Worm (Caenorhabditis elegans) whole organism, L4/young adult: ENCODE data around the gene glt-1.

Experiments used
- W03F9.2 ChIP-seq: fragments of 150-350 bp; optimal IDR thresholded peaks from 2 replicates; lab custom pipeline; 2014; ENCODE audit warnings: missing biosample characterization, missing genetic modification characterization
- dao-5 ChIP-seq: sonication (generic microtip); optimal IDR thresholded peaks from 2 replicates; lab custom pipeline; 2016; ENCODE audit warnings: missing genotype, missing genetic modification characterization, moderate library complexity, missing compliant biosample characterization
- him-1 ChIP-seq: sonication (generic microtip); optimal IDR thresholded peaks from 2 replicates; lab custom pipeline; 2016; ENCODE audit warnings: missing genotype, missing genetic modification reagents, missing genetic modification characterization, missing compliant biosample characterization

The glt-1 gene

DNA sequence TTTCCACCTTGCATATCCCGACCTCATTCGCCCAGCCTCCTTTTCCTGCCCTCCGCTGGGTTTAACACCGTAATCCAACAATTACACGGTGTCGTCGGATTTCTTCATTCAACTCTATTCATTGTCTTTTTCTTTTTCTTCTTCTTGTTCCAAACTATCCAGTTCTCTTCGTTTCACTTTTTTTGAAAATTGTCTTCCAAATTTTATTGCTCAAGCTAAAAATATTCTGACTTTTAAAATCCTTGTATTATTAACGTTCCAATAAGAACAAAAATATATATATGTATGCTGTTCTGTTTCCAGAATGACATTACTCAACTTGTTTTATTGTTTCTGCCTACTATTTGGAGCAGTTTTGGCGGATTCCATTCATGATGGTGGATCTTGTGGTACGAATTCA is 15.9 kb upstream of the glt-1 start, which contains the start of gene wrt-6:
Gene wrt-6, plus strand, starts transcription at position 301 of the 400 bp plus-strand sequence.
- TF ChIP-seq him-1 (tag; lab: Kevin White, UChicago) (no peak), dao-5 (tag; lab: Kevin White, UChicago) (no peak), W03F9.2 (tag; lab: Kevin White, UChicago) (no peak)

DNA sequence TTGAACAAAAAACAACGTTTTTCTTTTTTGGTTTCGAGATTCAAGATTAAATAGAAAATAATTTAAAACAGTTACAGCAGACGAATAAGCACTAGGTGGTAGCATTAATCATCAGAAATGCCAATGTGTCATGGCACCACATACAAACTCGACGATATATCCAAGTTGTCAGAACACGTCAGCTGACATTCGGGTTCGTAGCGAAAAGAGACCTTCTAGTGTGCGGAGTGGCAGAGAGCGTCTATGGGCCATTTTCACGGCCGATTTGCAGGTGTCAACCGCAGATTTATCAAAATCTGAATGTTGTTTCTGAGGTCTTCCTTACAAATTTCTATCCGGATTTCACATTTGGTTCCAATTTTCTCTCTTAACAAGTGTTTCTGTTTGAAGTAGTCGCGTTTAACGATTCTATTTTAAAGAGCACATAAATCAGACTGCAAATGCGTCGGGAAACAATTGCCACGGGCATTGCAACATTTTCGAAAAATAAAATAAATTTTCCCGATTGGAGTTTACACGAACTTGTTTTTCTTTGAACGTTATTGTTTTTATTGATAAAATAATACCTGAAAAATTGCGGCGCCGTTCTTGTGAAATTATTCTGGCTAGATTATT is 7.6 kb upstream of the glt-1 start:
- no peak for TF ChIP-seq W03F9.2 (tag; lab: Kevin White, UChicago)
- TF ChIP-seq dao-5 (tag; lab: Kevin White, UChicago): no peak
- no peak for TF ChIP-seq him-1 (tag; lab: Kevin White, UChicago)

DNA sequence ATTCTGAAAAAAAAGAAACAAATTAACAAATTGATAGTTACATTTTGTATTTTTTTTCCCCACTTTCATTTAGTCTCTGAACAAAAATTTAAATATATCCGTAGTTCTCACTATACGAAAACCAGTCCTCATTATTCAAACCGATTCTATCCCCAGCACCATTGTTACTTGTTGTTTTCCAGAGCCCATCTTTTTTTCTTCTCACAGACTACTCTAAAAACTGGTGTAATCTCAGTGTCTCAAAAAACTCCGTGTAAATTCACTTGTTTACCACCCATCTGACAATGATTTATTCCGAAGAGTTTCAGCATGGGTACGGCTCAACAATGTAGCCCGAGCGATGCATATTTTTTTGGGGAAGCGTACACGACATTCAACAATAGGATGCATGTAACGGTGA is 6.8 kb upstream of the glt-1 start, which contains the start of gene C12D12.3:
Gene C12D12.3, plus strand, starts transcription at position 301 of the 400 bp plus-strand sequence.
- TF ChIP-seq him-1 (tag; lab: Kevin White, UChicago): no peak
- TF ChIP-seq dao-5 (tag; lab: Kevin White, UChicago): no peak
- TF ChIP-seq W03F9.2 (tag; lab: Kevin White, UChicago): no peak

DNA sequence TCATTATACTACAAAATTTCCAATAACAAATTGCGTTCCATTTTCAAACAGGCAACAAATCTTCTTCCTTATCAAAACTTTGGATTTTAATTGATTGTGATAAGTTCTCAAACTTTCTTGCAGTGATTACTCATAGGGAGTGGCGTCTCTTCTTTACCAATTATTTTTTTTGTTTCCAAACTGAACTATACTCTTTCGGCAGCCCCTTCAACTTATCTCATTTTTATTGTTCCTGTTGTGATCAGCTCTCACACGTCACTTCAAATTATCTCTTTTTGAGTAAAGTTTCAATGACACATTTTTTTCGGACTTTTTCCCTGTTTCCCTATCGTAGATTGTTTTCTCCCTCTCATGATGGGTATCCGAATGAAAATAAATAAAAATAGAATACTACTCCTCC is 3.4 kb upstream of the glt-1 start:
- no peak for TF ChIP-seq W03F9.2 (tag; lab: Kevin White, UChicago)
- TF ChIP-seq dao-5 (tag; lab: Kevin White, UChicago): no peak
- no peak for TF ChIP-seq him-1 (tag; lab: Kevin White, UChicago)

DNA sequence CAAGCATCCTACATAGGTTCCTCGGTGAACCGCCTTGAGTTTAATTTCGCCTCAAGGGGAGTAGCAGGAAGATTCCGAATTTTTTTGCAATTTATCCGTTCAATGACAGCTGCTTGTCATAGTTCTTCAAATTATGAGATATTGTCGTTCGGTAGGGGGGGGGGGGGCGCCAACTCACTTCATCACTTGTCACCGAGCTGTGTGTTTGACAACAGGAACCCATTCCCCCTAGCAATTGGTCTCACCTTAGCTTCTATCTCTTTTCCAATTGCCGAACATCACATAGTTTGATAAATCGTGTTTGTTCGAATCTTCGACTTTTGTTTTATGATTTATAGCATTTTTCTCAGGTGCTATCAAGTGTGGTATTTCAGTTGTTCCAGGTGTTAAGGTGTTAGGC is 1.2 kb upstream of the glt-1 start:
- TF ChIP-seq him-1 (tag; lab: Kevin White, UChicago): no peak
- TF ChIP-seq W03F9.2 (tag; lab: Kevin White, UChicago): no peak
- no peak for TF ChIP-seq dao-5 (tag; lab: Kevin White, UChicago)

DNA sequence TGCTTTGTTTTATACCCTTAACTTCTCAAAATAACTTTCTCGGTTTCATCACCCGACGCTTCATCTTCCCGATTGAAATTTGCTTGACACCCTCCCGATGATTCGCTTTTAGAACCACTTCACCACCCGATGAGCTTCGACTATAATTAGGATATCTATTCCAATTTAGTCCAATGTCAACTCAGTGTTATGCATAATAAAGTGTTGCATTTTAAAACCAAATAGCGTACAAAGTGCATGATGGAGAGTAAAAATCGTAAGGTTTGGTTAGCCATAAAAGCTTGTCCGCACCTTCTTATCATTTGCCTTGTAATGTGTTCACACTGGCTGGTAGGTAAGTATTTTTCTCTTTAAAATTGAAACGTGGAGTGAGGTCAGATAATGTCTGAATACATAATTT is 3.1 kb downstream of the glt-1 start, which contains the start of gene C12D12.1:
Gene C12D12.1, plus strand, starts transcription at position 301 of the 400 bp plus-strand sequence.
- TF ChIP-seq dao-5 (tag; lab: Kevin White, UChicago): no peak
- no peak for TF ChIP-seq W03F9.2 (tag; lab: Kevin White, UChicago)
- no peak for TF ChIP-seq him-1 (tag; lab: Kevin White, UChicago)

DNA sequence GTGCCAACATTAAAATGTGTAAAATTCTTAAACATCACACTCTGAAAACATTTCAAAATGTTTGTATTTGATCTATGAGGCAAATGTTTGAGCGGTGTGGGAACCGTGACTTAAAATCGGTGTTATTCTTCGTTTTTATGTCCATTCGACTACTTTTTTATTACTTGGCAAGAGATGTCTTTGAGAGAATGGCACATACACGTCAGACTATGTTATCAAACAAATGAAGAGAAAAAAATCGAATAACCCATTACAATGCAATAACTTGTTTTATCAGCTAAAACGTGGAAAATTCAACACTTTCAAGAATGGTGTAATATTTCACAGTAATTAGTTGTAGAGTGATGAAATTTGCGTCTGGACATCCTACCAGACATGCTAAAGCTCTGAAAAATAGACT is 4.0 kb downstream of the glt-1 start:
- TF ChIP-seq dao-5 (tag; lab: Kevin White, UChicago) (no peak), W03F9.2 (tag; lab: Kevin White, UChicago) (no peak), him-1 (tag; lab: Kevin White, UChicago) (no peak)

DNA sequence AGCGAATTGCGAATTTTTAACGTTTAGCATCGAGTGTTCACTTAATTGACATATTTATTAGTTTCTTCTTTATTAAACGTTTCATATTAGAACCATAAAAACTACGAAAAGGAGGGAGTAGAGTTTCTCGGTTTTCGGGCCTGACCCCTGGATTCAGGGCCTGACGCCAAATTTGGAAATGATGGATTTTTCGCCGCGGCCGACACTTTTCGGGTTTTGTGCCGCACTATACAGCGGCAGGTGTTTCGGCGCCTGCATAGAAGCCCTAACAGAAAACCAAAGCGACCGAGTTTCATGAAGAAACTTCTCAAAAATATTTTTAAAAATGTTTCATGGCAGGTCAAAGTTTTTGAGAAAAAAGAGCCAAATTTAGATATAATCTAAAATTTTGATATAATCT is 4.5 kb downstream of the glt-1 start:
- TF ChIP-seq W03F9.2 (tag; lab: Kevin White, UChicago) (no peak), him-1 (tag; lab: Kevin White, UChicago) (no peak), dao-5 (tag; lab: Kevin White, UChicago) (no peak)

DNA sequence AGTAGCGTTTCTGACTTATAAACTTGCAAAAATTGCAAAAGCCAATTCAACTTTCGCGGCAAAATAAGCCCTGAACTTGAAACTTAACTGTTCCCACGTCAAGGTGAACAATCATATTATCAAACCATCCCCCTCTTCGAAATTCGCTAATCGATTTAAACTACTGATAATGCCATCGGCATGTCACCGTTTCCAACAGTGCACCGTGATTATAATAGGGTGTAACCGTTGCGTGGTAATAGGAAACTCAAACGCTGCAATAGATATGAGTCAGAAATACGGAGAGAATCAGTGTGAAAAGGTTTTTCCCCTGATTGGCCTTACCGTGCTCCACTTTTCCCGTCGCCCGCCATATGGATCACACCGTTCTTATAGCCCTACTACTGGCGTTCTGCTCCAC is 5.1 kb downstream of the glt-1 start:
- TF ChIP-seq him-1 (tag; lab: Kevin White, UChicago): no peak
- TF ChIP-seq W03F9.2 (tag; lab: Kevin White, UChicago): no peak
- TF ChIP-seq dao-5 (tag; lab: Kevin White, UChicago): no peak

DNA sequence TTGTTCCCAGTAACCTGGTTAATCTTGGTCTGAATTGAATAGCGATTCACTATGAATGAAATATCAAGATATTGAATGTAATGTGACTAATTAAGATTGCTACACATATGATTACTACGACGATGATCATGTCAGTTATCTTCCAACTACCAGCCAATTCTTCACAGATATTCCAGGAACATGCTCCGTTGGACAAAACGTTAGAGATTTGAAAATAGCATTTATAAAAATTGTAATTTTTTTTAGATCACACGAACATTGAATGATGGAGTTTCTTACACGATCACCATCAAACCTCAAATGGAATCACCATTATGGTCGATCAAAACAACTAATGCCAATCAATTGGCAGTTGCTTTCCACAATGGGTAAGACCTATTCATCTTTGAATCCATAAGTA is 7.2 kb downstream of the glt-1 start:
- TF ChIP-seq dao-5 (tag; lab: Kevin White, UChicago) (no peak), him-1 (tag; lab: Kevin White, UChicago) (no peak), W03F9.2 (tag; lab: Kevin White, UChicago) (no peak)

DNA sequence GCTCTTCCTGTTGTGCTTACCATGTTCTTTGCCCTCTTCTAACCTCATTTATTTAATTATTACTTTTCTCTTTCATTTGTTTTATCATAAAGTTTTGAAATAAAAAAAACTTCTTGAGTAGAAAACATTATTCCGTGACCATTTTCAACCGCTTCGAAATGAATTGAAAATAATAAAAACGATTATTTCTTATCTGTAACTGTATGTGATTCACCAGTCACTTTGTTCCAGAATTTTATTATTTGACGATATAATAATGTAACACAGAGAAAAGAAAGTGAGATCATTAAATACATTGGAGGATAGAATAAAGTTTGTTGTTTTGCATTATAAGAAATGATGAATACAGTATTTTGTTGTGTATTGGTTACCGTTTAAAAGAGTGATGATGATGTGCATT is 9.2 kb downstream of the glt-1 start:
- TF ChIP-seq W03F9.2 (tag; lab: Kevin White, UChicago) (no peak), him-1 (tag; lab: Kevin White, UChicago) (no peak), dao-5 (tag; lab: Kevin White, UChicago) (no peak)

DNA sequence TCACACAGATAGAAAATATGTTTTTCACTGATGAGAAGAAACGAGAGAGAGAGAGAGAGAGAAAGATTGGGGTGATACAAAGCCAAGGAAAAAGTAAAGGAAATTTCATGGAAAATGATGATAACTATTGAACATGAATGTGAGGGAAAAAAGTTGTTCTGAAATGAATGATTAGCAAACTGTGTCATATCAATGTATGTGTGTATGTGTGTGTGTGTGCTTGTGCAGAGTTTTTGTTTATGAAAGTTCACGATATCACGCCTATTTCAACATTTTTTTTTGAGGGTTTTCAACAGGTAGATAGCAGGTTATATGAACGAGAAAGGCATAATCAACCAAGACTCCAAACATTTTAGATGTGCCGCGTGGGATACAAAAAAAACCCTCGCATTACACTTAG is 10.7 kb downstream of the glt-1 start:
- TF ChIP-seq him-1 (tag; lab: Kevin White, UChicago) (no peak), W03F9.2 (tag; lab: Kevin White, UChicago) (no peak), dao-5 (tag; lab: Kevin White, UChicago) (no peak)

DNA sequence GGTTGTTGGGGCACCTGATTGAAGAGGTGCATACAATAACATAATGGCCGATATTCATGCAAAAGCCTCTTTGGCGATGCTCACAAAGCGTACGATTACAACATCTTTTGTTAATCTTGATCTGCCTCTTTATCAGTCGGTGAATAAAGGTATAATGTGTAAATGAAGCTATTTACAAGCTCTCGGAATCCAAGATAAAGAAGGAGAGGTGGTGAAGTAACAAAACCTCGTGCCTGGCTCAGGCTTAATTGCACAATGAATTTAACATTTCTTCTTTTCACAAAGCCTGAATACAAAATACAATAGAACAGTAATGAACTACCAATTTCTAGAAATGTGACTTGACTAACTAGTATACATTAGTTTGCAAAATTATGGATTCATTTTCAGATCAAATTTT is 11.4 kb downstream of the glt-1 start:
- TF ChIP-seq dao-5 (tag; lab: Kevin White, UChicago): no peak
- no peak for TF ChIP-seq W03F9.2 (tag; lab: Kevin White, UChicago)
- TF ChIP-seq him-1 (tag; lab: Kevin White, UChicago): no peak

DNA sequence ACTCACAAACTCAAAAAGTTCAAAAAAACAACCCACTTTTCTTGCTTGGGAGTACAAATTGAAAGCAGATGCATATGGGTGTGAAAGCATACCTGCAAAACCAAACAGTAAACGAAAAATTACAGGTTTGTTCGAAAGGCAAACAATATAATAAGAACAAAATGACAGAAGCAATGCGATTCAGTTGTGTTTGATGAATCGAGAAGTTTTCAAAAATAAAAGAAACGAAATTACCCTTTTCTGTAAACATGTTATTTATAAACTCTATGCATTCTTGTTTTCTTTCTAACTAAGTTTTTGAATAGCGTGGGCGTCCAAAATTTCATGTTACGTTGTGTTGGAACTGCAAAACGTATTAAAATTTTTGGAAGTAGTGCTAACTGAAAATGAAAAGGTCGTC is 13.1 kb downstream of the glt-1 start, which contains the start of gene sox-4:
Gene sox-4, minus strand, starts transcription at position 101 of the 400 bp plus-strand sequence.
- TF ChIP-seq dao-5 (tag; lab: Kevin White, UChicago): no peak
- TF ChIP-seq him-1 (tag; lab: Kevin White, UChicago): no peak
- no peak for TF ChIP-seq W03F9.2 (tag; lab: Kevin White, UChicago)
